Fruit fly (Drosophila melanogaster): ENCODE data around the gene RpL27.

The RpL27 gene

dm6 chr3R:25647577-25648257 is 37.1 kb downstream of the RpL27 start (continued):
- TF ChIP-seq Ravus (GFP tag; IDR thresholded peaks at IDR 0.05), result no peak
- TF ChIP-seq D19A (tag; optimal IDR thresholded peaks at IDR 0.05), result no peak
- TF ChIP-seq unc-4 (GFP tag; IDR thresholded peaks at IDR 0.05; ENCODE audit: partially characterized antibody), result peak; percentile 25; the same call in 1 of the 2 replicates
- TF ChIP-seq eve (GFP tag; optimal IDR thresholded peaks at IDR 0.05), result no peak
- TF ChIP-seq aop (GFP tag; IDR thresholded peaks at IDR 0.05), result no peak
- TF ChIP-seq CG7839 (tag; optimal IDR thresholded peaks at IDR 0.05), result no peak
- peak; percentile 31 for TF ChIP-seq chn (GFP tag; optimal IDR thresholded peaks at IDR 0.05)
- TF ChIP-seq HHEX (GFP tag; optimal IDR thresholded peaks at IDR 0.05), result no peak
- TF ChIP-seq chm (GFP tag; IDR thresholded peaks at IDR 0.05), result peak; percentile 65
- TF ChIP-seq ken (GFP tag; IDR thresholded peaks at IDR 0.05), result 0 out of 3 replicates have a peak, but pooled peaks have one; percentile 11
- no peak for TF ChIP-seq Meics (GFP tag; optimal IDR thresholded peaks at IDR 0.05)
- TF ChIP-seq CG10431 (GFP tag; optimal IDR thresholded peaks at IDR 0.05), result peak; percentile 28
- TF ChIP-seq stc (GFP tag; IDR thresholded peaks at IDR 0.05), result no peak
- peak; percentile 82 for TF ChIP-seq Med (GFP tag)
- no peak for TF ChIP-seq Six4 (GFP tag; optimal IDR thresholded peaks at IDR 0.05)
- TF ChIP-seq Dek (tag; optimal IDR thresholded peaks at IDR 0.05), result no peak
- no peak for TF ChIP-seq Nf-YB (GFP tag; optimal IDR thresholded peaks at IDR 0.05)
- no peak for TF ChIP-seq CG11093 (GFP tag; IDR thresholded peaks at IDR 0.05)
- no peak for TF ChIP-seq Lpt (GFP tag; optimal IDR thresholded peaks at IDR 0.05)
- no peak for TF ChIP-seq CG9932 (GFP tag; IDR thresholded peaks at IDR 0.05)
- TF ChIP-seq Fer3 (tag; optimal IDR thresholded peaks at IDR 0.05), result no peak
- no peak for TF ChIP-seq NK7.1 (GFP tag; optimal IDR thresholded peaks at IDR 0.05)
- TF ChIP-seq CG12219 (GFP tag; optimal IDR thresholded peaks at IDR 0.05), result peak; percentile 20
- no peak for TF ChIP-seq Dip2 (GFP tag; IDR thresholded peaks at IDR 0.05)
- no peak for TF ChIP-seq sima (GFP tag; optimal IDR thresholded peaks at IDR 0.05)
- TF ChIP-seq CG1602 (GFP tag; optimal IDR thresholded peaks at IDR 0.05), result no peak
- no peak for TF ChIP-seq prd (optimal IDR thresholded peaks at IDR 0.05)
- no peak for TF ChIP-seq prd (GFP tag; IDR thresholded peaks at IDR 0.05)
- no peak for TF ChIP-seq ems (GFP tag; optimal IDR thresholded peaks at IDR 0.05)
- TF ChIP-seq odd (GFP tag; optimal IDR thresholded peaks at IDR 0.05), result no peak
- TF ChIP-seq ci (GFP tag; IDR thresholded peaks at IDR 0.05), result peak; percentile 82
- peak; percentile 97 for TF ChIP-seq CG8290 (GFP tag; optimal IDR thresholded peaks at IDR 0.05)
- peak; percentile 65 to 98 for TF ChIP-seq CG8290 (tag; optimal IDR thresholded peaks at IDR 0.05)
- peak; percentile 85 for TF ChIP-seq nom (GFP tag; optimal IDR thresholded peaks at IDR 0.05)
- TF ChIP-seq CG17829 (tag; optimal IDR thresholded peaks at IDR 0.05), result peak; percentile 36
- peak; percentile 89 for TF ChIP-seq mld (GFP tag; IDR thresholded peaks at IDR 0.05; ENCODE audit: partially characterized antibody)
- TF ChIP-seq hkb (optimal IDR thresholded peaks at IDR 0.05), result no peak
- peak; percentile 12; the same call in 1 of the 2 replicates for TF ChIP-seq hkb (GFP tag; IDR thresholded peaks at IDR 0.05)
- peak; percentile 69 for TF ChIP-seq fd64A (GFP tag; optimal IDR thresholded peaks at IDR 0.05)
- peak; percentile 55 for TF ChIP-seq CG34224 (GFP tag; IDR thresholded peaks at IDR 0.05; ENCODE audit: partially characterized antibody)
- no peak for TF ChIP-seq Usf (GFP tag; optimal IDR thresholded peaks at IDR 0.05)
- TF ChIP-seq CG3163 (GFP tag; optimal IDR thresholded peaks at IDR 0.05), result no peak
- no peak for TF ChIP-seq CG10543 (GFP tag; optimal IDR thresholded peaks at IDR 0.05)
- TF ChIP-seq Xbp1 (GFP tag; optimal IDR thresholded peaks at IDR 0.05), result peak; percentile 10
- TF ChIP-seq Scr (GFP tag; IDR thresholded peaks at IDR 0.05; ENCODE audit: partially characterized antibody), result peak; percentile 67
- no peak for TF ChIP-seq CG14667 (GFP tag; IDR thresholded peaks at IDR 0.05)
- TF ChIP-seq CG11504 (tag; optimal IDR thresholded peaks at IDR 0.05), result no peak
- no peak for TF ChIP-seq CG17612 (GFP tag; IDR thresholded peaks at IDR 0.05)
- peak; percentile 28 for TF ChIP-seq MTF-1 (GFP tag; optimal IDR thresholded peaks at IDR 0.05; ENCODE audit: borderline replicate concordance)
- no peak for TF ChIP-seq bowl (GFP tag; IDR thresholded peaks at IDR 0.05)
- TF ChIP-seq CG43689 (GFP tag; IDR thresholded peaks at IDR 0.05), result no peak

Measured in whole organism, embryonic.